Fruit fly (Drosophila melanogaster) whole organism, prepupa: Measurements from ENCODE around the gene CG14818.

Experiments
- Blimp-1 ChIP-seq: fragments of 200-800 bp; sonication (Bioruptor generic); optimal IDR thresholded peaks from 3 replicates; lab custom pipeline; 2017; ENCODE audit warnings: missing biosample characterization, missing genetic modification characterization, mild to moderate bottlenecking, moderate library complexity, missing genetic modification reagents
- CG10631 ChIP-seq: fragments of 200-800 bp; sonication (Bioruptor generic); optimal IDR thresholded peaks from 2 replicates; lab custom pipeline; 2016; ENCODE audit warnings: missing biosample characterization, missing genetic modification characterization
- CG10669 ChIP-seq: fragments of 200-800 bp; sonication (Bioruptor generic); optimal IDR thresholded peaks from 3 replicates; lab custom pipeline; 2018; ENCODE audit warnings: missing biosample characterization, mild to moderate bottlenecking, missing genetic modification characterization, moderate library complexity
- CG11294 ChIP-seq: fragments of 200-800 bp; sonication (Bioruptor generic); IDR thresholded peaks from 2 replicates; pipeline ENCODE4 v1.3.6; 2022; ENCODE audit warnings: missing biosample characterization, missing genetic modification characterization
- CG11902 ChIP-seq: fragments of 200-800 bp; sonication (Bioruptor generic); optimal IDR thresholded peaks from 3 replicates; lab custom pipeline; 2016; ENCODE audit warnings: missing biosample characterization, missing genetic modification characterization
- CG1621 ChIP-seq: fragments of 200-800 bp; sonication (Bioruptor generic); optimal IDR thresholded peaks from 3 replicates; lab custom pipeline; 2018; ENCODE audit warnings: missing biosample characterization, mild to moderate bottlenecking, missing genetic modification characterization
- CG16779 ChIP-seq: fragments of 200-800 bp; sonication (Bioruptor generic); optimal IDR thresholded peaks from 3 replicates; lab custom pipeline; 2017; ENCODE audit warnings: missing biosample characterization, mild to moderate bottlenecking, missing genetic modification characterization
- CG3032 ChIP-seq: fragments of 200-800 bp; optimal IDR thresholded peaks from 2 replicates; lab custom pipeline; 2019; ENCODE audit warnings: missing biosample characterization, mild to moderate bottlenecking, missing genetic modification characterization, moderate library complexity
- CG32006 ChIP-seq: fragments of 200-800 bp; sonication (Bioruptor generic); optimal IDR thresholded peaks from 3 replicates; lab custom pipeline; 2017; ENCODE audit warnings: missing biosample characterization, mild to moderate bottlenecking, missing genetic modification characterization
- CG34406 ChIP-seq: fragments of 200-800 bp; sonication (Bioruptor generic); optimal IDR thresholded peaks from 3 replicates; lab custom pipeline; 2016; ENCODE audit warnings: missing biosample characterization, missing genetic modification characterization
- CG6163 ChIP-seq: fragments of 200-800 bp; sonication (Bioruptor generic); IDR thresholded peaks from 3 replicates; pipeline ENCODE4 v1.3.6; 2022; ENCODE audit warnings: missing biosample characterization, missing genetic modification characterization
- CG6276 ChIP-seq: fragments of 200-800 bp; sonication (Bioruptor generic); optimal IDR thresholded peaks from 2 replicates; lab custom pipeline; 2017; ENCODE audit warnings: missing biosample characterization, mild to moderate bottlenecking, missing genetic modification characterization
- CG6808 ChIP-seq: fragments of 200-800 bp; sonication (Bioruptor generic); optimal IDR thresholded peaks from 3 replicates; lab custom pipeline; 2017; ENCODE audit warnings: missing biosample characterization, missing genetic modification characterization, mild to moderate bottlenecking, moderate library complexity, missing genetic modification reagents
- CG7368 ChIP-seq: fragments of 200-800 bp; sonication (Bioruptor generic); optimal IDR thresholded peaks from 3 replicates; lab custom pipeline; 2016; ENCODE audit warnings: missing biosample characterization, missing genetic modification characterization
- CG8119 ChIP-seq: fragments of 200-800 bp; sonication (Bioruptor generic); IDR thresholded peaks from 3 replicates; pipeline ENCODE4 v1.3.6; 2022; ENCODE audit warnings: missing biosample characterization, missing genetic modification characterization
- CG8319 ChIP-seq: fragments of 200-800 bp; sonication (Bioruptor generic); optimal IDR thresholded peaks from 3 replicates; lab custom pipeline; 2016; ENCODE audit warnings: missing biosample characterization, missing genetic modification characterization
- CG8632 ChIP-seq: fragments of 200-800 bp; sonication (Bioruptor generic); optimal IDR thresholded peaks from 3 replicates; lab custom pipeline; 2016; ENCODE audit warnings: missing biosample characterization, missing genetic modification characterization
- Eip75B ChIP-seq: fragments of 200-800 bp; sonication (Bioruptor generic); optimal IDR thresholded peaks from 3 replicates; lab custom pipeline; 2016; ENCODE audit warnings: missing biosample characterization, missing genetic modification characterization
- Eip78C ChIP-seq: fragments of 200-800 bp; sonication (Bioruptor generic); peaks from one replicate; lab custom pipeline; 2016; ENCODE audit warnings: missing biosample characterization, missing genetic modification characterization
- Ets21C ChIP-seq: fragments of 200-800 bp; sonication (Bioruptor generic); optimal IDR thresholded peaks from 3 replicates; lab custom pipeline; 2016; ENCODE audit warnings: missing biosample characterization, missing genetic modification characterization
- Ets96B ChIP-seq: fragments of 200-800 bp; optimal IDR thresholded peaks from 2 replicates; lab custom pipeline; 2019; ENCODE audit warnings: missing biosample characterization, mild to moderate bottlenecking, missing genetic modification characterization, moderate library complexity
- Hr39 ChIP-seq: fragments of 200-800 bp; sonication (Bioruptor generic); optimal IDR thresholded peaks from 2 replicates; lab custom pipeline; 2016; ENCODE audit warnings: missing biosample characterization, missing genetic modification characterization
- Lpt ChIP-seq: fragments of 200-800 bp; sonication (Bioruptor generic); optimal IDR thresholded peaks from 3 replicates; lab custom pipeline; 2016; ENCODE audit warnings: missing biosample characterization, missing genetic modification characterization
- Met ChIP-seq: fragments of 200-800 bp; sonication (Bioruptor generic); optimal IDR thresholded peaks from 3 replicates; lab custom pipeline; 2016; ENCODE audit warnings: missing biosample characterization, missing genetic modification characterization
- OdsH ChIP-seq: fragments of 200-800 bp; sonication (Bioruptor generic); optimal IDR thresholded peaks from 3 replicates; lab custom pipeline; 2016; ENCODE audit warnings: missing biosample characterization, missing genetic modification characterization
- Sox102F ChIP-seq: fragments of 200-800 bp; sonication (Bioruptor generic); optimal IDR thresholded peaks from 2 replicates; lab custom pipeline; 2016; ENCODE audit warnings: missing biosample characterization, mild to moderate bottlenecking, missing genetic modification characterization
- Sox15 ChIP-seq: fragments of 200-800 bp; sonication (Bioruptor generic); optimal IDR thresholded peaks from 3 replicates; lab custom pipeline; 2016; ENCODE audit warnings: missing biosample characterization, missing genetic modification characterization
- achi ChIP-seq: fragments of 200-800 bp; sonication (Bioruptor generic); optimal IDR thresholded peaks from 3 replicates; lab custom pipeline; 2016; ENCODE audit warnings: missing biosample characterization, missing genetic modification characterization
- acj6 ChIP-seq: fragments of 200-800 bp; sonication (Bioruptor generic); optimal IDR thresholded peaks from 3 replicates; lab custom pipeline; 2016; ENCODE audit warnings: missing biosample characterization, missing genetic modification characterization
- cyc ChIP-seq: fragments of 200-800 bp; sonication (Bioruptor generic); optimal IDR thresholded peaks from 3 replicates; lab custom pipeline; 2016; ENCODE audit warnings: missing biosample characterization, missing genetic modification characterization
- dac ChIP-seq: fragments of 200-800 bp; sonication (Bioruptor generic); optimal IDR thresholded peaks from 2 replicates; lab custom pipeline; 2017; ENCODE audit warnings: missing biosample characterization, mild to moderate bottlenecking, missing genetic modification characterization
- dsx ChIP-seq: fragments of 200-800 bp; optimal IDR thresholded peaks from 3 replicates; lab custom pipeline; 2019; ENCODE audit warnings: missing biosample characterization, mild to moderate bottlenecking, missing genetic modification characterization, moderate library complexity; ENCODE audit not compliant: poor library complexity, severe bottlenecking
- esn ChIP-seq: fragments of 200-800 bp; sonication (Bioruptor generic); optimal IDR thresholded peaks from 2 replicates; lab custom pipeline; 2016; ENCODE audit warnings: missing biosample characterization, mild to moderate bottlenecking, missing genetic modification characterization, moderate library complexity
- fd59A ChIP-seq: fragments of 200-800 bp; sonication (Bioruptor generic); optimal IDR thresholded peaks from 2 replicates; lab custom pipeline; 2017; ENCODE audit warnings: missing biosample characterization, mild to moderate bottlenecking, missing genetic modification characterization, missing genetic modification reagents
- fd85E ChIP-seq: fragments of 200-800 bp; sonication (Bioruptor generic); optimal IDR thresholded peaks from 3 replicates; lab custom pipeline; 2016; ENCODE audit warnings: missing biosample characterization, missing genetic modification characterization
- fkh ChIP-seq: fragments of 200-800 bp; sonication (Bioruptor generic); optimal IDR thresholded peaks from 3 replicates; lab custom pipeline; 2017; ENCODE audit warnings: missing biosample characterization, mild to moderate bottlenecking, missing genetic modification characterization, moderate library complexity
- lz ChIP-seq: fragments of 200-800 bp; sonication (Bioruptor generic); optimal IDR thresholded peaks from 3 replicates; lab custom pipeline; 2016; ENCODE audit warnings: missing biosample characterization, missing genetic modification characterization
- net ChIP-seq: fragments of 200-800 bp; sonication (Bioruptor generic); optimal IDR thresholded peaks from 3 replicates; lab custom pipeline; 2016; ENCODE audit warnings: missing biosample characterization, missing genetic modification characterization
- salr ChIP-seq, 2 experiments: fragments of 200-800 bp; sonication (Bioruptor generic); optimal IDR thresholded peaks; 3 replicates each; lab custom pipeline; 2016 to 2018; ENCODE audit warnings: missing biosample characterization in 2 of 2, missing genetic modification characterization in 2 of 2, mild to moderate bottlenecking in 1 of 2
- spab ChIP-seq: fragments of 200-800 bp; sonication (Bioruptor generic); optimal IDR thresholded peaks from 2 replicates; lab custom pipeline; 2017; ENCODE audit warnings: missing biosample characterization, mild to moderate bottlenecking, missing genetic modification characterization, missing genetic modification reagents
- ss ChIP-seq, 2 experiments: fragments of 200-800 bp; sonication (Bioruptor generic); optimal IDR thresholded peaks; 2 replicates in 1 of 2; 3 replicates in 1 of 2; lab custom pipeline; 2017 to 2018; ENCODE audit warnings: mild to moderate bottlenecking in 2 of 2, missing biosample characterization in 2 of 2, missing genetic modification characterization in 2 of 2, moderate library complexity in 1 of 2
- svp ChIP-seq: fragments of 200-800 bp; sonication (Bioruptor generic); peaks from one replicate; lab custom pipeline; 2016; ENCODE audit warnings: missing biosample characterization, missing genetic modification characterization
- vri ChIP-seq: fragments of 200-800 bp; sonication (Bioruptor generic); optimal IDR thresholded peaks from 3 replicates; lab custom pipeline; 2016; ENCODE audit warnings: missing biosample characterization, mild to moderate bottlenecking, missing genetic modification characterization

The CG14818 gene

DNA sequence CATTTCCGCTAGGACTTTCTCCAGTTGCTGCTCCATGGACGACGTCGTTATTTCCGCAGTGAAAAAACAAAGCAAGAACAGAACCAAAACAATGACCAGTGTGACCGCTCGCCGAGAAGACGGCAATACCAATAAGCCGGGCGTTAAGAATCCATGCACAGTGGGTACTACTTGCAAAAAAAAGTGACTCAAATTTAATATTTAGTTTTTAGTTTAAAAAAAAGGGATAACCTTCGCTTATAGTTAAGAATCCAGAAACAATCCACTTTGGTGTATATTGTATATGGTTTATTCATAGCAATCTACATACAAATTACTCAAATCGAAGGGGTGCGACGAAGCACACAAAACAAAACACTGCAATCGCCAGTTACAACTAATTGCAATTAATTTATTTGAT is 20.7 kb downstream of the CG14818 start, which contains the start of gene Lamtor5 (continued):
- TF ChIP-seq fkh (GFP tag; lab: Kevin White, UChicago) (no peak), Lpt (GFP tag; lab: Kevin White, UChicago) (no peak), Met (GFP tag; lab: Kevin White, UChicago) (peak; percentile 54), fd59A (GFP tag; lab: Kevin White, UChicago) (peak; percentile 10), CG8632 (GFP tag; lab: Kevin White, UChicago) (peak; percentile 36), net (GFP tag; lab: Kevin White, UChicago) (peak; percentile 44), CG7368 (GFP tag; lab: Kevin White, UChicago) (peak; percentile 52), CG16779 (tag; lab: Kevin White, UChicago) (no peak), CG6163 (GFP tag; lab: Robert Waterston, UW) (peak; percentile 63), Ets21C (GFP tag; lab: Kevin White, UChicago) (peak; percentile 6), achi (peak; percentile 41)

DNA sequence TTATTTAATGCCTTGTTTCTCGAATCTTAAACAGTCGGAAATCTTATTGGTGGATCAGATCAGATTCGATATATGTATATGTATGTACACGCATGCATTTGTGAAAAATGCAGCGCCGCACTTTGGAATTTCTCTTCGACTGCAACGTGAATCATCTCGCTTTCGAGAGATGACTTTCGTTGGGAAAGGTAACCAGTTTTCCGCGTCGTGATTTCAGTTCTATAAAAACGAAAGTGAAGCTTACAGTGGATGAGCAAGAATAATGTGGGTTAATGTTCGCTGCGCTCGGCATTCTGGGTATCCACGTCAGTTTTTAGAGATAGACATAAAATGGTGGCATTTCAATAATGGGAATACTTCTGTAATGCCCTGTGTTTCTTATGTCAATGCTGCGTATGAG is 23.0 kb downstream of the CG14818 start:
- peak; percentile 94 for TF ChIP-seq Blimp-1
- TF ChIP-seq cyc: no peak

DNA sequence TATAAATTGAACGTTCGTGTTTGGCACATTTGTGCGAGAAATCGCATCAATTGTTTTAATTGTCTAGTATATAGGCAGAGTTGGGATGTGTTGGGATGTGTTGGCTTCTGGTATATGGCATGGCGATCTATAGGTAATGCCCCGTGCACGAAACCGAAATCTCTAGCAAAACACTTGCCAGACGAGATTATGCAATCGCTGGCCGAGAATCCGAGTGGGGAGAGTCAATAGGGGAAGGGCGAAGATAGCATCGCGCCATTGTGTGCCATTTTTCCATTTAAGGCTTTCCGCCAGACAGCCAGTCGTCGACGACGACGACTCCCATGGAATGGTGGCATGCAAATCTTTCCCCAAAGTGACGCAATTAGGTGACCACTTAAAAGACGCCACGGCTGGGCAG is 24.7 kb downstream of the CG14818 start:
- TF ChIP-seq Eip75B (GFP tag; lab: Kevin White, UChicago) (no peak), spab (no peak), svp (peak; percentile 76), vri (peak; percentile 62), Eip78C (GFP tag; lab: Kevin White, UChicago) (peak; percentile 43)

DNA sequence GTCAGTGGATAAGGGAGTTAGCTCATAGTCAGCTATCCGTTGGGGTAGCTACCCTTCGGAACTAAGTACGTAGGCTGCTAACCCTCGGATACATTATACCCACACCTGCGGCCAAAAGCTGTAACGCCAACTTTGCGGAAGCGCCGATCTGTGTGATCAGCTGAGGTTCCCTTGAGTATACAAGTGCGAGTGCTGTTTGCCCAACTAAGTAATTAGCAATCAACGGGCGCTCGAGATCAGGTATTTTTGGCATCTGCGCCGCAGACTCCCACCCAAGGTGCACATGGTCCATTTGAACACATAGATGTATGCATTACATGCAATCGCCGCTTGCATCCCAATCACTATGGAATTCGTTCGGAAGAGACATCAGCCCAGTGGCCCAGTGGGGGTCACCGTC is 25.5 kb downstream of the CG14818 start:
- peak; percentile 81 for TF ChIP-seq fkh (GFP tag; lab: Kevin White, UChicago)
- no peak for TF ChIP-seq CG8632 (GFP tag; lab: Kevin White, UChicago)
- TF ChIP-seq CG6163 (GFP tag; lab: Robert Waterston, UW): no peak
- TF ChIP-seq svp: peak; percentile 27

DNA sequence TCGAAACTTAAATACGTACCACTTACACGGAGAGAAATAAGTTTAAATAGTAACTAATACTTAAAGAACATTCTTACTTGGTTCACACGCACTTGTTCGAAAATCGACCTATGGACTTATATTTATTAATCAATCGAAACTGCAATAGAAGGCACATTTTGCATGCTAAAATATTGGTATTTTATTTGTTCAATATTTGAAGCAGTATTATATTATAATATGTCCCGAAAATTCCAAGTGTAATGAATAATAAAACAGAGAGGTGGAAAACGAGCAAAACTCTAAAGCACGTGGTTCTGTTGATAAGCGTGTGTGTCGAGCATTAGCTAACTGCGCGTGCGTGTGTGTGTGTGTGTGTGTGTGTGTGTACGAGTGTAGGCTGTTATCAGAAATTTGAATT is 29.7 kb downstream of the CG14818 start:
- TF ChIP-seq CG8632 (GFP tag; lab: Kevin White, UChicago): no peak
- no peak for TF ChIP-seq Sox15 (GFP tag; lab: Kevin White, UChicago)
- no peak for TF ChIP-seq CG8119 (GFP tag; lab: Robert Waterston, UW)
- no peak for TF ChIP-seq CG7368 (GFP tag; lab: Kevin White, UChicago)
- TF ChIP-seq OdsH (GFP tag; lab: Kevin White, UChicago): peak; percentile 18
- no peak for TF ChIP-seq CG11902 (GFP tag; lab: Kevin White, UChicago)
- TF ChIP-seq CG10631 (GFP tag; lab: Kevin White, UChicago): no peak
- no peak for TF ChIP-seq CG11294 (GFP tag; lab: Robert Waterston, UW)
- TF ChIP-seq Blimp-1: no peak
- no peak for TF ChIP-seq dsx
- TF ChIP-seq Hr39 (GFP tag; lab: Kevin White, UChicago): peak; percentile 27
- TF ChIP-seq acj6: peak; percentile 2
- TF ChIP-seq CG34406: no peak
- no peak for TF ChIP-seq Lpt (GFP tag; lab: Kevin White, UChicago)
- TF ChIP-seq dac (GFP tag; lab: Kevin White, UChicago): no peak
- TF ChIP-seq Sox102F (GFP tag; lab: Kevin White, UChicago): peak; percentile 21
- no peak for TF ChIP-seq CG3032 (tag; lab: Kevin White, UChicago)
- TF ChIP-seq CG16779 (tag; lab: Kevin White, UChicago): no peak
- peak; percentile 41 for TF ChIP-seq CG32006 (GFP tag; lab: Kevin White, UChicago)
- no peak for TF ChIP-seq CG8319 (GFP tag; lab: Kevin White, UChicago)
- no peak for TF ChIP-seq fd85E (GFP tag; lab: Kevin White, UChicago)
- TF ChIP-seq Eip78C (GFP tag; lab: Kevin White, UChicago): peak; percentile 70
- TF ChIP-seq ss (GFP tag; optimal IDR thresholded peaks at IDR 0.05; lab: Kevin White, UChicago): no peak
- no peak for TF ChIP-seq Ets96B
- peak; percentile 43 for TF ChIP-seq esn (GFP tag; lab: Kevin White, UChicago)
- TF ChIP-seq CG6808 (GFP tag; lab: Kevin White, UChicago): no peak
- no peak for TF ChIP-seq CG6276 (GFP tag; lab: Kevin White, UChicago)
- peak; percentile 69 for TF ChIP-seq fkh (GFP tag; lab: Kevin White, UChicago)
- peak; percentile 6 for TF ChIP-seq lz
- TF ChIP-seq CG10669 (GFP tag; lab: Kevin White, UChicago): no peak
- TF ChIP-seq CG1621: no peak
- peak; percentile 7 for TF ChIP-seq cyc
- TF ChIP-seq salr (GFP tag; optimal IDR thresholded peaks at IDR 0.05; lab: Kevin White, UChicago): no peak
